Worm (Caenorhabditis elegans) whole organism, L4 larva: Measurements from ENCODE around the gene C32D5.4.

ENCODE experiments used
- D1046.2 ChIP-seq: fragments of 200-800 bp; sonication (Bioruptor generic); IDR thresholded peaks from 2 replicates; pipeline ENCODE4 v1.3.6; 2022; ENCODE audit warnings: missing genetic modification characterization, missing compliant biosample characterization
- F37D6.2 ChIP-seq: sonication (generic microtip); optimal IDR thresholded peaks from 2 replicates; lab custom pipeline; 2016; ENCODE audit warnings: mild to moderate bottlenecking, missing genetic modification characterization, missing compliant biosample characterization
- F49E8.2 ChIP-seq: sonication (generic microtip); optimal IDR thresholded peaks from 2 replicates; lab custom pipeline; 2016; ENCODE audit warnings: missing compliant biosample characterization, mild to moderate bottlenecking, missing genetic modification characterization, borderline replicate concordance
- Y105C5A.15 ChIP-seq: fragments of 200-800 bp; sonication (Bioruptor generic); IDR thresholded peaks from 2 replicates; pipeline ENCODE4 v1.3.6; 2022; ENCODE audit warnings: missing genetic modification characterization, missing compliant biosample characterization
- Y48G9A.11 ChIP-seq: fragments of 200-800 bp; sonication (Bioruptor generic); IDR thresholded peaks from 2 replicates; pipeline ENCODE4 v1.3.6; 2022; ENCODE audit warnings: missing genetic modification reagents, missing genetic modification characterization, missing compliant biosample characterization
- Y5F2A.4 ChIP-seq: fragments of 200-800 bp; sonication (Bioruptor generic); optimal IDR thresholded peaks from 2 replicates; lab custom pipeline; 2018; ENCODE audit warnings: mild to moderate bottlenecking, missing genetic modification characterization, missing compliant biosample characterization
- ZK337.2 ChIP-seq: fragments of 200-800 bp; sonication (Bioruptor generic); IDR thresholded peaks from 2 replicates; pipeline ENCODE4 v1.3.6; 2022; ENCODE audit warnings: missing genetic modification reagents, missing genetic modification characterization, missing compliant biosample characterization
- ZK546.5 ChIP-seq, 2 experiments: sonication (generic microtip); optimal IDR thresholded peaks; 2 replicates each; lab custom pipeline; 2017; ENCODE audit warnings: missing biosample characterization in 2 of 2, missing genetic modification characterization in 2 of 2
- aha-1 ChIP-seq: fragments of 150-350 bp; peaks from one replicate; lab custom pipeline; 2014; ENCODE audit warnings: missing biosample characterization, missing genetic modification characterization
- ama-1 ChIP-seq: fragments of 150-350 bp; optimal IDR thresholded peaks from 2 replicates; lab custom pipeline; 2014; ENCODE audit warnings: inconsistent platforms, mixed read lengths
- attf-4 ChIP-seq: sonication (generic microtip); optimal IDR thresholded peaks from 3 replicates; lab custom pipeline; 2017; ENCODE audit warnings: missing biosample characterization, missing genetic modification characterization
- ceh-20 ChIP-seq: fragments of 200-800 bp; sonication (Bioruptor generic); IDR thresholded peaks from 2 replicates; pipeline ENCODE4 v1.3.6; 2022; ENCODE audit warnings: missing genetic modification reagents, missing genetic modification characterization, missing compliant biosample characterization
- ceh-28 ChIP-seq: fragments of 150-350 bp; optimal IDR thresholded peaks from 2 replicates; lab custom pipeline; 2014; ENCODE audit warnings: missing biosample characterization, missing genetic modification reagents, missing genetic modification characterization
- ceh-32 ChIP-seq: sonication (generic microtip); optimal IDR thresholded peaks from 2 replicates; lab custom pipeline; 2016; ENCODE audit warnings: mild to moderate bottlenecking, missing genetic modification characterization, missing compliant biosample characterization; ENCODE audit not compliant: poor library complexity
- ceh-82 ChIP-seq: sonication (generic microtip); optimal IDR thresholded peaks from 2 replicates; lab custom pipeline; 2017; ENCODE audit warnings: missing biosample characterization, missing genetic modification characterization
- ctbp-1 ChIP-seq: fragments of 200-800 bp; sonication (Bioruptor generic); IDR thresholded peaks from 2 replicates; pipeline ENCODE4 v1.3.6; 2022; ENCODE audit warnings: missing genetic modification reagents, missing genetic modification characterization, missing compliant biosample characterization
- daf-16 ChIP-seq, 3 experiments: sonication (generic microtip); optimal IDR thresholded peaks; 2 replicates each; lab custom pipeline; 2016 to 2017; ENCODE audit warnings: missing genetic modification characterization in 3 of 3, missing genetic modification reagents in 3 of 3, mild to moderate bottlenecking in 2 of 3, missing compliant biosample characterization in 2 of 3, missing biosample characterization in 1 of 3, moderate library complexity in 1 of 3
- daf-8 ChIP-seq: fragments of 200-800 bp; sonication (Bioruptor generic); IDR thresholded peaks from 2 replicates; pipeline ENCODE4 v1.3.6; 2022; ENCODE audit warnings: missing genetic modification characterization, missing compliant biosample characterization
- dmd-9 ChIP-seq: fragments of 200-800 bp; sonication (Bioruptor generic); IDR thresholded peaks from 2 replicates; pipeline ENCODE4 v1.3.6; 2022; ENCODE audit warnings: missing genetic modification reagents, missing genetic modification characterization, missing compliant biosample characterization
- dve-1 ChIP-seq: sonication (generic microtip); optimal IDR thresholded peaks from 2 replicates; lab custom pipeline; 2017; ENCODE audit warnings: antibody characterized with exemption, mild to moderate bottlenecking, missing genetic modification characterization, missing compliant biosample characterization; ENCODE audit not compliant: insufficient read depth
- egl-27 ChIP-seq: sonication (generic microtip); optimal IDR thresholded peaks from 3 replicates; lab custom pipeline; 2017; ENCODE audit warnings: missing biosample characterization, missing genetic modification reagents, missing genetic modification characterization
- hlh-30 ChIP-seq: sonication (generic microtip); optimal IDR thresholded peaks from 2 replicates; lab custom pipeline; 2017; ENCODE audit warnings: antibody characterized with exemption, mild to moderate bottlenecking, missing genetic modification characterization, missing compliant biosample characterization; ENCODE audit not compliant: insufficient read depth
- lim-7 ChIP-seq: fragments of 200-800 bp; sonication (Bioruptor generic); IDR thresholded peaks from 2 replicates; pipeline ENCODE4 v1.3.6; 2022; ENCODE audit warnings: missing genetic modification characterization, missing compliant biosample characterization
- lin-13 ChIP-seq: fragments of 150-350 bp; optimal IDR thresholded peaks from 2 replicates; lab custom pipeline; 2014; ENCODE audit warnings: missing biosample characterization, missing genetic modification reagents, missing genetic modification characterization
- lin-38 ChIP-seq: fragments of 200-800 bp; sonication (Bioruptor generic); IDR thresholded peaks from 2 replicates; pipeline ENCODE4 v1.3.6; 2022; ENCODE audit warnings: missing genetic modification reagents, missing genetic modification characterization, missing compliant biosample characterization
- lir-3 ChIP-seq: sonication (generic microtip); optimal IDR thresholded peaks from 2 replicates; lab custom pipeline; 2016; ENCODE audit warnings: mild to moderate bottlenecking, missing genetic modification characterization, missing compliant biosample characterization
- lsy-2 ChIP-seq, 2 experiments: fragments of 150-350 bp in 1 of 2; sonication (generic microtip) in 1 of 2; optimal IDR thresholded peaks; 2 replicates each; lab custom pipeline; 2014 to 2017; ENCODE audit warnings: missing biosample characterization in 2 of 2, missing genetic modification characterization in 2 of 2
- madf-5 ChIP-seq, 2 experiments: fragments of 200-800 bp; sonication (Bioruptor generic); IDR thresholded peaks; 2 replicates each; pipeline ENCODE4 v1.3.6; 2022; ENCODE audit warnings: missing compliant biosample characterization in 2 of 2, missing genetic modification characterization in 2 of 2
- madf-9 ChIP-seq: fragments of 200-800 bp; sonication (Bioruptor generic); conservative IDR thresholded peaks from 2 replicates; pipeline ENCODE4 v1.3.6; 2022; ENCODE audit warnings: missing genetic modification reagents, missing genetic modification characterization, missing compliant biosample characterization
- mdl-1 ChIP-seq, 2 experiments: fragments of 150-350 bp in 1 of 2; sonication (generic microtip) in 1 of 2; optimal IDR thresholded peaks; 2 replicates each; lab custom pipeline; 2014 to 2017; ENCODE audit warnings: missing biosample characterization in 2 of 2, missing genetic modification characterization in 2 of 2
- mdt-29 ChIP-seq: fragments of 200-800 bp; sonication (Bioruptor generic); IDR thresholded peaks from 2 replicates; pipeline ENCODE4 v1.3.6; 2022; ENCODE audit warnings: missing genetic modification reagents, missing genetic modification characterization, missing compliant biosample characterization
- nhr-11 ChIP-seq: fragments of 150-350 bp; optimal IDR thresholded peaks from 2 replicates; lab custom pipeline; 2014; ENCODE audit warnings: missing biosample characterization, missing genetic modification characterization
- nhr-25 ChIP-seq: sonication (generic microtip); optimal IDR thresholded peaks from 2 replicates; lab custom pipeline; 2017; ENCODE audit warnings: missing genetic modification characterization, mild to moderate bottlenecking, missing compliant biosample characterization, antibody characterized with exemption, moderate library complexity, borderline replicate concordance; ENCODE audit not compliant: insufficient read depth
- nhr-28 ChIP-seq: fragments of 150-350 bp; optimal IDR thresholded peaks from 2 replicates; lab custom pipeline; 2014; ENCODE audit warnings: missing biosample characterization, missing genetic modification characterization
- nhr-6 ChIP-seq: fragments of 150-350 bp; optimal IDR thresholded peaks from 2 replicates; lab custom pipeline; 2014; ENCODE audit warnings: missing biosample characterization, missing genetic modification characterization
- nhr-76 ChIP-seq: fragments of 150-350 bp; optimal IDR thresholded peaks from 2 replicates; lab custom pipeline; 2014; ENCODE audit warnings: missing biosample characterization, missing genetic modification characterization
- pha-4 ChIP-seq, 2 experiments: fragments of 150-350 bp in 1 of 2; fragments of 200-800 bp in 1 of 2; sonication (Bioruptor generic) in 1 of 2; IDR thresholded peaks in 1 of 2; optimal IDR thresholded peaks in 1 of 2; 2 replicates each; pipeline versions ENCODE4 v1.3.6 to Lab custom; 2014 to 2022; ENCODE audit warnings: missing genetic modification characterization in 2 of 2, missing genetic modification reagents in 2 of 2, missing biosample characterization in 1 of 2, missing compliant biosample characterization in 1 of 2
- sdz-12 ChIP-seq: fragments of 200-800 bp; sonication (Bioruptor generic); optimal IDR thresholded peaks from 2 replicates; lab custom pipeline; 2018; ENCODE audit warnings: mild to moderate bottlenecking, missing genetic modification characterization, missing compliant biosample characterization
- skn-1 ChIP-seq: fragments of 150-350 bp; optimal IDR thresholded peaks from 2 replicates; lab custom pipeline; 2014; ENCODE audit warnings: missing biosample characterization, missing genetic modification characterization
- snpc-1.2 ChIP-seq: fragments of 200-800 bp; sonication (Bioruptor generic); IDR thresholded peaks from 2 replicates; pipeline ENCODE4 v1.3.6; 2022; ENCODE audit warnings: missing genetic modification reagents, missing genetic modification characterization, missing compliant biosample characterization
- spr-1 ChIP-seq: sonication (generic microtip); optimal IDR thresholded peaks from 2 replicates; lab custom pipeline; 2016; ENCODE audit warnings: mild to moderate bottlenecking, missing genetic modification characterization, missing compliant biosample characterization
- spr-3 ChIP-seq: fragments of 200-800 bp; sonication (Bioruptor generic); optimal IDR thresholded peaks from 2 replicates; lab custom pipeline; 2018; ENCODE audit warnings: mild to moderate bottlenecking, missing genetic modification characterization, missing compliant biosample characterization
- tag-97 ChIP-seq: fragments of 200-800 bp; sonication (Bioruptor generic); IDR thresholded peaks from 2 replicates; pipeline ENCODE4 v1.3.6; 2022; ENCODE audit warnings: missing genetic modification characterization, missing compliant biosample characterization
- unc-39 ChIP-seq: sonication (generic microtip); optimal IDR thresholded peaks from 2 replicates; lab custom pipeline; 2017; ENCODE audit warnings: missing biosample characterization, missing genetic modification characterization
- unc-62 ChIP-seq, 3 experiments: fragments of 150-350 bp in 1 of 3; sonication (generic microtip); optimal IDR thresholded peaks in 2 of 3; peaks in 1 of 3; 1 replicate in 1 of 3; 2 replicates in 2 of 3; lab custom pipeline; 2014 to 2017; ENCODE audit warnings: missing biosample characterization in 3 of 3, missing genetic modification characterization in 3 of 3, missing genetic modification reagents in 3 of 3, missing genotype in 1 of 3
- zag-1 ChIP-seq: fragments of 150-350 bp; optimal IDR thresholded peaks from 2 replicates; lab custom pipeline; 2014; ENCODE audit warnings: missing biosample characterization, missing genetic modification characterization
- zfp-3 ChIP-seq: fragments of 200-800 bp; sonication (Bioruptor generic); conservative IDR thresholded peaks from 2 replicates; pipeline ENCODE4 v1.3.6; 2022; ENCODE audit warnings: missing genetic modification reagents, missing genetic modification characterization, missing compliant biosample characterization
- zip-2 ChIP-seq: fragments of 150-350 bp; optimal IDR thresholded peaks from 2 replicates; lab custom pipeline; 2014; ENCODE audit warnings: missing biosample characterization, missing genetic modification characterization
- ztf-7 ChIP-seq: fragments of 150-350 bp; optimal IDR thresholded peaks from 2 replicates; lab custom pipeline; 2014; ENCODE audit warnings: missing biosample characterization, missing genetic modification characterization

The C32D5.4 gene

DNA sequence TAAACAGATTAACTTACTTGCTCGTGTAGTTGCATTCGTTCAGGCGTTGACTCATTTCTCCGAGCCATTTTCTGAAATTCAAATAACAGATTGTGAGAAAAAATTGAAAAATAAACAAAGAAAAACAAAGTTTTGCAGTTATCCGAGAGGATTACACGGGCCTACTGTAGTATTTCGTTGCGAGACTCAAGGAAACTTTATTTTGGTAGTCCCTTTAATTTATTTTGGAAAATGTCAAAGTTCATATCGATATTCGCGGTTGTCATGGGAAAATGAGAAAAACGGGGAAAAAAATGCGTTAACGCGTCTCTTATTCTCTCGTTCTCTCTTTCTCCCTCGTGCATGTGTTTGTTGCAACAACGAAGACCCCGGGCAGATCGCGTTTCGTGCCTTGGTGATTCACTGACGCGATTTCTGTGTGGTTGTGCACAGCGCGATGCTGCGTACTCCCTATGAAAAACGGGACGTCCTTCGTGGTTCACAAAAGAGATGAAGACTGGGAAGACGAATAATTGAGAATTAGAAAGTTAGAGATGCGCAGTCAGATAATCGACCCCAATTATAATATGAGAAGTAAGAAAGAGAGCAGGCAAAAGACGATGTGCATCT is 8.4 kb upstream of the C32D5.4 start, which contains the start of gene set-4 (continued):
- no peak for TF ChIP-seq dmd-9 (GFP tag; lab: Robert Waterston, UW)
- TF ChIP-seq D1046.2 (GFP tag; lab: Robert Waterston, UW), result no peak
- peak; percentile 88 for TF ChIP-seq ctbp-1 (GFP tag; lab: Robert Waterston, UW)
- TF ChIP-seq F37D6.2 (tag; lab: Kevin White, UChicago), result peak; percentile 90
- no peak for TF ChIP-seq egl-27 (tag; lab: Kevin White, UChicago)
- TF ChIP-seq zag-1, result no peak
- TF ChIP-seq aha-1 (tag; lab: Kevin White, UChicago), result peak; percentile 99
- peak; percentile 87 for TF ChIP-seq spr-1 (tag; lab: Kevin White, UChicago)
- TF ChIP-seq nhr-25 (tag; lab: Kevin White, UChicago), result peak; percentile 85
- TF ChIP-seq unc-39 (tag; lab: Kevin White, UChicago), result no peak
- TF ChIP-seq ama-1 (lab: Kevin White, UChicago), result peak; percentile 69
- TF ChIP-seq ceh-28, result peak; percentile 29
- peak; percentile 72 for TF ChIP-seq ztf-7
- no peak for TF ChIP-seq ceh-32 (tag; lab: Kevin White, UChicago)
- no peak for TF ChIP-seq skn-1 (tag; lab: Kevin White, UChicago)
- no peak for TF ChIP-seq attf-4 (tag; lab: Kevin White, UChicago)
- TF ChIP-seq F49E8.2 (tag; lab: Kevin White, UChicago), result no peak
- peak; percentile 62; the same call in 1 of the 2 replicates for TF ChIP-seq mdt-29
- TF ChIP-seq zfp-3 (GFP tag; lab: Robert Waterston, UW), result 0 out of 2 replicates have a peak, but pooled peaks have one; percentile 65
- TF ChIP-seq nhr-11, result peak; percentile 89
- TF ChIP-seq sdz-12 (GFP tag; lab: Kevin White, UChicago), result no peak
- TF ChIP-seq nhr-6 (tag; lab: Kevin White, UChicago), result peak; percentile 79
- TF ChIP-seq daf-8 (GFP tag; lab: Robert Waterston, UW), result no peak
- no peak for TF ChIP-seq madf-5 (GFP tag; IDR thresholded peaks at IDR 0.05; lab: Robert Waterston, UW)
- TF ChIP-seq Y5F2A.4, result no peak
- TF ChIP-seq unc-62 (GFP tag; optimal IDR thresholded peaks at IDR 0.05 in 1 of 2; lab: Kevin White, UChicago), result peak in 1 of 2 experiments; percentile 75
- TF ChIP-seq unc-62 (tag; optimal IDR thresholded peaks at IDR 0.05; lab: Kevin White, UChicago), result no peak
- TF ChIP-seq mdl-1 (tag; optimal IDR thresholded peaks at IDR 0.05; lab: Kevin White, UChicago), result peak; percentile 19 to 94
- no peak for TF ChIP-seq Y48G9A.11
- peak; percentile 88 for TF ChIP-seq ceh-20 (GFP tag; lab: Robert Waterston, UW)
- no peak for TF ChIP-seq nhr-76 (tag; lab: Kevin White, UChicago)
- TF ChIP-seq lim-7, result no peak
- TF ChIP-seq lir-3, result no peak
- TF ChIP-seq hlh-30 (tag; lab: Kevin White, UChicago), result peak; percentile 95
- peak; percentile 86 for TF ChIP-seq nhr-28
- TF ChIP-seq pha-4 (GFP tag; IDR thresholded peaks at IDR 0.05; lab: Robert Waterston, UW), result peak; percentile 68
- TF ChIP-seq pha-4 (tag; optimal IDR thresholded peaks at IDR 0.05; lab: Kevin White, UChicago), result peak; percentile 67
- peak; percentile 87 for TF ChIP-seq lin-13
- peak; percentile 50 to 86 for TF ChIP-seq daf-16 (GFP tag; optimal IDR thresholded peaks at IDR 0.05; lab: Kevin White, UChicago)
- TF ChIP-seq daf-16 (tag; optimal IDR thresholded peaks at IDR 0.05; lab: Kevin White, UChicago), result peak; percentile 75
- TF ChIP-seq madf-9, result peak; percentile 64; the same call in 1 of the 2 replicates
- TF ChIP-seq zip-2, result no peak
- no peak for TF ChIP-seq Y105C5A.15
- peak; percentile 68 for TF ChIP-seq spr-3 (GFP tag; lab: Kevin White, UChicago)
- TF ChIP-seq tag-97 (GFP tag; lab: Robert Waterston, UW), result no peak
- no peak for TF ChIP-seq ZK546.5 (tag; optimal IDR thresholded peaks at IDR 0.05; lab: Kevin White, UChicago)
- TF ChIP-seq lin-38 (GFP tag; lab: Robert Waterston, UW), result peak; percentile 90
- TF ChIP-seq ZK337.2 (GFP tag; lab: Robert Waterston, UW), result no peak
- no peak for TF ChIP-seq ceh-82
- peak; percentile 94 for TF ChIP-seq dve-1 (tag; lab: Kevin White, UChicago)
- peak; percentile 79 to 95 for TF ChIP-seq lsy-2 (tag; optimal IDR thresholded peaks at IDR 0.05; lab: Kevin White, UChicago)
- no peak for TF ChIP-seq snpc-1.2 (GFP tag; lab: Robert Waterston, UW)
